Fruit fly (Drosophila melanogaster): ENCODE measurements around the gene p38c.

The p38c gene

dm6 chr3R:24105312-24105902, 44.6 kb downstream of the p38c start, which contains the start of gene Syx1A (continued):
- TF ChIP-seq Blimp-1 (GFP tag; optimal IDR thresholded peaks at IDR 0.05) (no peak), CG11902 (GFP tag; optimal IDR thresholded peaks at IDR 0.05) (no peak), topi (GFP tag; optimal IDR thresholded peaks at IDR 0.05) (peak; percentile 27), CG9139 (GFP tag; optimal IDR thresholded peaks at IDR 0.05) (no peak), vri (GFP tag; optimal IDR thresholded peaks at IDR 0.05) (peak; percentile 21), acj6 (GFP tag; optimal IDR thresholded peaks at IDR 0.05) (no peak), OdsH (GFP tag; optimal IDR thresholded peaks at IDR 0.05) (no peak), ss (GFP tag; optimal IDR thresholded peaks at IDR 0.05) (peak; percentile 18 to 34), CG31627 (GFP tag; optimal IDR thresholded peaks at IDR 0.05) (no peak), CG6808 (GFP tag; optimal IDR thresholded peaks at IDR 0.05) (peak; percentile 7), Sox102F (GFP tag; optimal IDR thresholded peaks at IDR 0.05) (peak; percentile 2), CG15336 (GFP tag; IDR thresholded peaks at IDR 0.05) (no peak), Sox14 (GFP tag; optimal IDR thresholded peaks at IDR 0.05) (peak; percentile 47), Ets96B (tag; optimal IDR thresholded peaks at IDR 0.05) (no peak), CG3032 (tag; optimal IDR thresholded peaks at IDR 0.05) (no peak), fd85E (GFP tag; optimal IDR thresholded peaks at IDR 0.05) (peak; percentile 35), Lpt (GFP tag; optimal IDR thresholded peaks at IDR 0.05) (no peak), CG32006 (GFP tag; optimal IDR thresholded peaks at IDR 0.05) (peak; percentile 12), lz (GFP tag; optimal IDR thresholded peaks at IDR 0.05) (no peak), CG11294 (GFP tag; IDR thresholded peaks at IDR 0.05) (no peak)

DNA sequence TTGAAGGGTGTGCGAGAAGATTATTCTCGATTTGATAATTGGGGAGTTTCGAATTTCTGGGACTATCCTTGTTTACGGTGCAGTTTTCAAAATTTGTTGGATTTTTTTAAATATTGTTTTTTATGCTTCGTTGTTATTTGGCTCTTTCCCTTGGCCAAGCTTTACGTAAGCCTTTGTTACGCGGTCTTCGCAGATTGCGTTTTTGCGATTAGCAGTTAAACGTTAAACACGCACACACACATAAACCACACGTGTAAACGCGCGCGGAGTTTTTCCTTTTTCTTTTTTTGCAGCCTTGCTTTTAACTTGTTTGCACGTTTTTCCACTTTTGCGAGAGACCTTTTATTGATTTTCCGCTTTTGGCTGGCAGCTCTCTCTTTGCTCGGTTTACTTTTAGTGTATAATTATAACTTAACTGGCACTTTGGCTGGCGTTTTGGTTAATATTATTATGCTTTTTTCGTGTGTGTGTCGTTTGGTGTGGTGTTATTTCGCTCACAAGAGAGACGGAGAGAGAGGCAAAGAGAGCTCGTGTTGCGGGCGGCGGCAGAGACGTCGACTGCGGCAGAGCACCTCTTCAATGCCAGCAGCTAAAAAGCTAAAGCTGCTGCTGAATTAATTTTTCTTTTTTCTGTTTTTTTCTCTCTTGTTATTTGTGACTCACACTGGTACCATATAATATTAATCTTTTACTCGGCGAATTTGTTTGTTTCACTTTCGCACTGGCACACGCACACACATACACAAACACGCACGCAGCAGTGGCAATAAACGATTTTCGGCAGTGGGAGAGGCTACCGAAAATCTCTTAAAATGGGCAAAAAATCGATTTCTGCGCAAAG, 45.3 kb downstream of the p38c start:
- TF ChIP-seq CG6854 (GFP tag; optimal IDR thresholded peaks at IDR 0.05) (peak; percentile 28), acj6 (GFP tag; optimal IDR thresholded peaks at IDR 0.05) (no peak), ss (GFP tag; optimal IDR thresholded peaks at IDR 0.05) (peak; percentile 12 to 23), Hr4 (GFP tag; optimal IDR thresholded peaks at IDR 0.05) (no peak), Eip78C (GFP tag) (peak; percentile 74), Blimp-1 (GFP tag; optimal IDR thresholded peaks at IDR 0.05) (peak; percentile 18), Eip93F (GFP tag; optimal IDR thresholded peaks at IDR 0.05) (no peak)

dm6 chr3R:24103708-24104107, 46.3 kb downstream of the p38c start:
- TF ChIP-seq Sox102F (GFP tag; optimal IDR thresholded peaks at IDR 0.05) = no peak
- no peak for TF ChIP-seq CG16779 (tag; optimal IDR thresholded peaks at IDR 0.05)
- no peak for TF ChIP-seq CG31627 (GFP tag; optimal IDR thresholded peaks at IDR 0.05)
- no peak for TF ChIP-seq CG4318 (GFP tag; optimal IDR thresholded peaks at IDR 0.05)
- no peak for TF ChIP-seq Blimp-1 (GFP tag; optimal IDR thresholded peaks at IDR 0.05)
- no peak for TF ChIP-seq CG7368 (GFP tag; optimal IDR thresholded peaks at IDR 0.05)
- no peak for TF ChIP-seq Lpt (GFP tag; optimal IDR thresholded peaks at IDR 0.05)
- no peak for TF ChIP-seq CG3032 (tag; optimal IDR thresholded peaks at IDR 0.05)
- no peak for TF ChIP-seq topi (GFP tag; optimal IDR thresholded peaks at IDR 0.05)
- no peak for TF ChIP-seq esn (GFP tag; optimal IDR thresholded peaks at IDR 0.05)
- TF ChIP-seq Eip78C (GFP tag) = no peak
- TF ChIP-seq CG6854 (GFP tag; optimal IDR thresholded peaks at IDR 0.05) = no peak
- TF ChIP-seq dsx (GFP tag; optimal IDR thresholded peaks at IDR 0.05; ENCODE audit: poor library complexity, severe bottlenecking) = no peak
- no peak for TF ChIP-seq CG9139 (GFP tag; optimal IDR thresholded peaks at IDR 0.05)
- no peak for TF ChIP-seq CG8119 (GFP tag; IDR thresholded peaks at IDR 0.05)
- no peak for TF ChIP-seq CG15336 (GFP tag; IDR thresholded peaks at IDR 0.05)
- no peak for TF ChIP-seq OdsH (GFP tag; optimal IDR thresholded peaks at IDR 0.05)
- no peak for TF ChIP-seq CG6792 (GFP tag; optimal IDR thresholded peaks at IDR 0.05)

DNA sequence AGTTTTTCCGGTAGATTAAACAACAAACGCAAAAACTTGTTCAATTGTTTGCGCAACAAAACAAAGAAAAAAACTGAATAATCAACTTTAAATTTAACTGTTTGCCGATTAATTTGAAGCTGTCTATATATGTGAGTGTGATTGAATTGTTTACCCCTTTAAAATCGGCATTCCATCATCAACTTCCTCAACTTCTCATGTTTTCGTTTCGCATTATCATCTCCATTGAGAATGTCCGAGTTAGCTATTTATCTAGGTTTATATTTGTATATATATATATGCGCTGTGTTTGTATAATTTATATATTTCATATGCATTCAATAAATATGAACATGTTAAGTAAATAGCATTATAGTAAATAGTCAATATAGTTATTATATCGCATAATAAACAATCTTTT, 47.6 kb downstream of the p38c start:
- TF ChIP-seq Hr39 (GFP tag; optimal IDR thresholded peaks at IDR 0.05) (no peak), CG6808 (GFP tag; optimal IDR thresholded peaks at IDR 0.05) (no peak), fkh (GFP tag; optimal IDR thresholded peaks at IDR 0.05) (peak; percentile 61)
